Fruit fly (Drosophila melanogaster) Kc167 (cell line): ENCODE measurements around the gene CG46244.

Experiments
- Myc ChIP-seq: fragments of >200 bp; optimal IDR thresholded peaks from 2 replicates; lab custom pipeline; 2017; ENCODE audit warnings: missing external identifiers
- Sin3A ChIP-seq: fragments of >200 bp; optimal IDR thresholded peaks from 2 replicates; lab custom pipeline; 2018; ENCODE audit warnings: missing external identifiers
- h ChIP-seq: fragments of >200 bp; optimal IDR thresholded peaks from 3 replicates; lab custom pipeline; 2018; ENCODE audit warnings: missing external identifiers
- psq ChIP-seq: fragments of >200 bp; optimal IDR thresholded peaks from 2 replicates; lab custom pipeline; 2017; ENCODE audit warnings: missing external identifiers
- ttk ChIP-seq: sonication (Bioruptor generic); optimal IDR thresholded peaks from 2 replicates; lab custom pipeline; 2017; ENCODE audit warnings: missing external identifiers

DNA sequence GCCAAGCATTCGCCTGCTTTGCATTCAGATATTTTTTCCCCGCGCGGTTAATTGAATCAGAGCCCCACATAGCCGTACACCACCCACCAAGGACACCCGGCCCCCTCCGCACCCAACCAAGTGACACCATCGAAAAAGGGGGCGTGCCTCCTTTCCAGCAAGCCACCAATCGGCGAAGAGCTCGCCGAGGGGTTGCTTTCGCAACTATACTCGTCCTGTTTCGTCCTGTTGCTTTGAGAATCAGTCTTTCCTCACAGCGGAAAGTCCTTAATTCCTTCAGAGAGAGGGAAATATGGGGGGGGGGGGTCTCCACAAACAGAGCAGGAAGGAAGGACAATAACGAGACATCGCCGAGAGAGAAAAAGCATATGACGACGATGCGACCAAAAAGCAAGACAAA is 163.3 kb downstream of the CG46244 start:
- TF ChIP-seq ttk (lab: Kevin White, UChicago) (no peak), Myc (lab: Kevin White, UChicago) (no peak), Sin3A (lab: Kevin White, UChicago) (no peak), h (lab: Kevin White, UChicago) (no peak), psq (no peak)
